Worm (Caenorhabditis elegans) whole organism, L4 larva: ENCODE results near the gene F01F1.14.

Source experiments
- F26F4.8 ChIP-seq: fragments of 200-800 bp; sonication (Bioruptor generic); conservative IDR thresholded peaks from 2 replicates; pipeline ENCODE4 v1.3.6; 2022; ENCODE audit warnings: missing genetic modification characterization, missing compliant biosample characterization
- F37D6.2 ChIP-seq: sonication (generic microtip); optimal IDR thresholded peaks from 2 replicates; lab custom pipeline; 2016; ENCODE audit warnings: mild to moderate bottlenecking, missing genetic modification characterization, missing compliant biosample characterization
- F49E8.2 ChIP-seq: sonication (generic microtip); optimal IDR thresholded peaks from 2 replicates; lab custom pipeline; 2016; ENCODE audit warnings: missing compliant biosample characterization, mild to moderate bottlenecking, missing genetic modification characterization, borderline replicate concordance
- T20F7.1 ChIP-seq: fragments of 200-800 bp; sonication (Bioruptor generic); optimal IDR thresholded peaks from 2 replicates; lab custom pipeline; 2018; ENCODE audit warnings: mild to moderate bottlenecking, missing genetic modification characterization, missing compliant biosample characterization
- aha-1 ChIP-seq: fragments of 150-350 bp; peaks from one replicate; lab custom pipeline; 2014; ENCODE audit warnings: missing biosample characterization, missing genetic modification characterization
- arid-1 ChIP-seq: fragments of 200-800 bp; sonication (Bioruptor generic); conservative IDR thresholded peaks from 2 replicates; pipeline ENCODE4 v1.3.6; 2022; ENCODE audit warnings: missing genetic modification reagents, missing genetic modification characterization, missing compliant biosample characterization
- ceh-20 ChIP-seq: fragments of 200-800 bp; sonication (Bioruptor generic); IDR thresholded peaks from 2 replicates; pipeline ENCODE4 v1.3.6; 2022; ENCODE audit warnings: missing genetic modification reagents, missing genetic modification characterization, missing compliant biosample characterization
- ceh-62 ChIP-seq: sonication (generic microtip); optimal IDR thresholded peaks from 2 replicates; lab custom pipeline; 2017; ENCODE audit warnings: missing biosample characterization, missing genetic modification characterization
- ces-1 ChIP-seq: fragments of 150-350 bp; sonication (generic microtip); optimal IDR thresholded peaks from 4 replicates; lab custom pipeline; 2014; ENCODE audit warnings: missing biosample characterization, missing genetic modification reagents, missing genetic modification characterization
- daf-16 ChIP-seq, 3 experiments: sonication (generic microtip); optimal IDR thresholded peaks; 2 replicates each; lab custom pipeline; 2016 to 2017; ENCODE audit warnings: missing genetic modification characterization in 3 of 3, missing genetic modification reagents in 3 of 3, mild to moderate bottlenecking in 2 of 3, missing compliant biosample characterization in 2 of 3, missing biosample characterization in 1 of 3, moderate library complexity in 1 of 3
- daf-8 ChIP-seq: fragments of 200-800 bp; sonication (Bioruptor generic); IDR thresholded peaks from 2 replicates; pipeline ENCODE4 v1.3.6; 2022; ENCODE audit warnings: missing genetic modification characterization, missing compliant biosample characterization
- dmd-6 ChIP-seq: fragments of 200-800 bp; sonication (Bioruptor generic); IDR thresholded peaks from 2 replicates; pipeline ENCODE4 v1.3.6; 2022; ENCODE audit warnings: missing genetic modification reagents, missing genetic modification characterization, missing compliant biosample characterization
- dpl-1 ChIP-seq: fragments of 150-350 bp; optimal IDR thresholded peaks from 2 replicates; lab custom pipeline; 2014; ENCODE audit warnings: missing biosample characterization, missing genetic modification reagents, missing genetic modification characterization
- dve-1 ChIP-seq: sonication (generic microtip); optimal IDR thresholded peaks from 2 replicates; lab custom pipeline; 2017; ENCODE audit warnings: antibody characterized with exemption, mild to moderate bottlenecking, missing genetic modification characterization, missing compliant biosample characterization; ENCODE audit not compliant: insufficient read depth
- egl-27 ChIP-seq: sonication (generic microtip); optimal IDR thresholded peaks from 3 replicates; lab custom pipeline; 2017; ENCODE audit warnings: missing biosample characterization, missing genetic modification reagents, missing genetic modification characterization
- gei-8 ChIP-seq: fragments of 200-800 bp; sonication (Bioruptor generic); optimal IDR thresholded peaks from 2 replicates; lab custom pipeline; 2018; ENCODE audit warnings: mild to moderate bottlenecking, missing genetic modification characterization, missing compliant biosample characterization
- hlh-11 ChIP-seq: fragments of 200-800 bp; sonication (Bioruptor generic); optimal IDR thresholded peaks from 2 replicates; lab custom pipeline; 2018; ENCODE audit warnings: mild to moderate bottlenecking, missing genetic modification characterization, missing compliant biosample characterization
- hlh-30 ChIP-seq: sonication (generic microtip); optimal IDR thresholded peaks from 2 replicates; lab custom pipeline; 2017; ENCODE audit warnings: antibody characterized with exemption, mild to moderate bottlenecking, missing genetic modification characterization, missing compliant biosample characterization; ENCODE audit not compliant: insufficient read depth
- hmg-1.1 ChIP-seq: fragments of 200-800 bp; sonication (Bioruptor generic); IDR thresholded peaks from 2 replicates; pipeline ENCODE4 v1.3.6; 2022; ENCODE audit warnings: missing genetic modification reagents, missing genetic modification characterization, missing compliant biosample characterization
- lin-15B ChIP-seq: fragments of 150-350 bp; sonication (generic microtip); optimal IDR thresholded peaks from 3 replicates; lab custom pipeline; 2014; ENCODE audit warnings: missing biosample characterization, missing genetic modification characterization
- lin-29 ChIP-seq: fragments of 200-800 bp; sonication (Bioruptor generic); IDR thresholded peaks from 2 replicates; pipeline ENCODE4 v1.3.6; 2022; ENCODE audit warnings: missing genetic modification reagents, missing genetic modification characterization, missing compliant biosample characterization
- lin-38 ChIP-seq: fragments of 200-800 bp; sonication (Bioruptor generic); IDR thresholded peaks from 2 replicates; pipeline ENCODE4 v1.3.6; 2022; ENCODE audit warnings: missing genetic modification reagents, missing genetic modification characterization, missing compliant biosample characterization
- lsy-2 ChIP-seq, 2 experiments: fragments of 150-350 bp in 1 of 2; sonication (generic microtip) in 1 of 2; optimal IDR thresholded peaks; 2 replicates each; lab custom pipeline; 2014 to 2017; ENCODE audit warnings: missing biosample characterization in 2 of 2, missing genetic modification characterization in 2 of 2
- mdt-29 ChIP-seq: fragments of 200-800 bp; sonication (Bioruptor generic); IDR thresholded peaks from 2 replicates; pipeline ENCODE4 v1.3.6; 2022; ENCODE audit warnings: missing genetic modification reagents, missing genetic modification characterization, missing compliant biosample characterization
- mep-1 ChIP-seq: fragments of 150-350 bp; sonication (generic microtip); optimal IDR thresholded peaks from 3 replicates; lab custom pipeline; 2014; ENCODE audit warnings: missing biosample characterization, missing genetic modification characterization
- mes-2 ChIP-seq: sonication (generic microtip); optimal IDR thresholded peaks from 2 replicates; lab custom pipeline; 2016; ENCODE audit warnings: missing genotype, mild to moderate bottlenecking, missing genetic modification characterization, missing compliant biosample characterization; ENCODE audit not compliant: poor library complexity, severe bottlenecking
- nhr-10 ChIP-seq: fragments of 150-350 bp; optimal IDR thresholded peaks from 2 replicates; lab custom pipeline; 2014; ENCODE audit warnings: missing biosample characterization, missing genetic modification characterization
- nhr-11 ChIP-seq: fragments of 150-350 bp; optimal IDR thresholded peaks from 2 replicates; lab custom pipeline; 2014; ENCODE audit warnings: missing biosample characterization, missing genetic modification characterization
- nhr-28 ChIP-seq: fragments of 150-350 bp; optimal IDR thresholded peaks from 2 replicates; lab custom pipeline; 2014; ENCODE audit warnings: missing biosample characterization, missing genetic modification characterization
- nhr-6 ChIP-seq: fragments of 150-350 bp; optimal IDR thresholded peaks from 2 replicates; lab custom pipeline; 2014; ENCODE audit warnings: missing biosample characterization, missing genetic modification characterization
- nhr-76 ChIP-seq: fragments of 150-350 bp; optimal IDR thresholded peaks from 2 replicates; lab custom pipeline; 2014; ENCODE audit warnings: missing biosample characterization, missing genetic modification characterization
- php-3 ChIP-seq: fragments of 200-800 bp; sonication (Bioruptor generic); IDR thresholded peaks from 2 replicates; pipeline ENCODE4 v1.3.6; 2022; ENCODE audit warnings: missing genetic modification reagents, missing genetic modification characterization, missing compliant biosample characterization
- snpc-1.2 ChIP-seq: fragments of 200-800 bp; sonication (Bioruptor generic); IDR thresholded peaks from 2 replicates; pipeline ENCODE4 v1.3.6; 2022; ENCODE audit warnings: missing genetic modification reagents, missing genetic modification characterization, missing compliant biosample characterization
- spr-1 ChIP-seq: sonication (generic microtip); optimal IDR thresholded peaks from 2 replicates; lab custom pipeline; 2016; ENCODE audit warnings: mild to moderate bottlenecking, missing genetic modification characterization, missing compliant biosample characterization
- unc-62 ChIP-seq, 3 experiments: fragments of 150-350 bp in 1 of 3; sonication (generic microtip); optimal IDR thresholded peaks in 2 of 3; peaks in 1 of 3; 1 replicate in 1 of 3; 2 replicates in 2 of 3; lab custom pipeline; 2014 to 2017; ENCODE audit warnings: missing biosample characterization in 3 of 3, missing genetic modification characterization in 3 of 3, missing genetic modification reagents in 3 of 3, missing genotype in 1 of 3
- vab-7 ChIP-seq: fragments of 200-800 bp; sonication (Bioruptor generic); IDR thresholded peaks from 2 replicates; pipeline ENCODE4 v1.3.6; 2022; ENCODE audit warnings: missing genetic modification reagents, missing genetic modification characterization, missing compliant biosample characterization

The F01F1.14 gene

ce11 chrIII:5879291-5879968, 3.3 kb downstream of the F01F1.14 start, which contains the start of gene hpo-10:
Gene hpo-10, plus strand, starts transcription at chrIII:5879489.
- TF ChIP-seq spr-1 (tag; lab: Kevin White, UChicago) (no peak), hmg-1.1 (no peak), aha-1 (peak; percentile 96), mep-1 (tag; lab: Kevin White, UChicago) (peak; percentile 32), lin-38 (peak; percentile 37; the same call in 1 of the 2 replicates), daf-16 (GFP tag; optimal IDR thresholded peaks at IDR 0.05; lab: Kevin White, UChicago) (no peak), daf-16 (tag; optimal IDR thresholded peaks at IDR 0.05; lab: Kevin White, UChicago) (peak; percentile 31), T20F7.1 (GFP tag; lab: Kevin White, UChicago) (peak; percentile 89), nhr-6 (tag; lab: Kevin White, UChicago) (peak; percentile 43), mes-2 (peak; percentile 55), dve-1 (tag; lab: Kevin White, UChicago) (peak; percentile 48), ces-1 (GFP tag; lab: Kevin White, UChicago) (no peak), dpl-1 (GFP tag; lab: Kevin White, UChicago) (peak; percentile 12), snpc-1.2 (GFP tag; lab: Robert Waterston, UW) (no peak), lsy-2 (tag; optimal IDR thresholded peaks at IDR 0.05; lab: Kevin White, UChicago) (peak in 1 of 2 experiments; percentile 65), hlh-30 (tag; lab: Kevin White, UChicago) (peak; percentile 22)

- TF ChIP-seq nhr-28 (tag; lab: Kevin White, UChicago) (no peak), snpc-1.2 (GFP tag; lab: Robert Waterston, UW) (no peak), F49E8.2 (tag; lab: Kevin White, UChicago) (no peak), lin-38 (peak; percentile 49; the same call in 1 of the 2 replicates), lin-15B (tag; lab: Kevin White, UChicago) (no peak), lsy-2 (tag; optimal IDR thresholded peaks at IDR 0.05; lab: Kevin White, UChicago) (peak in 1 of 2 experiments; percentile 75), vab-7 (GFP tag; lab: Robert Waterston, UW) (no peak), nhr-11 (tag; lab: Kevin White, UChicago) (no peak), lin-29 (GFP tag; lab: Robert Waterston, UW) (no peak), nhr-6 (tag; lab: Kevin White, UChicago) (no peak), mes-2 (peak; percentile 31), egl-27 (no peak)
These were observed 4.5 kb downstream of the F01F1.14 start, which contains the start of the genes mig-21 and F01F1.2 for ce11 chrIII:5878215-5878614. Gene mig-21, minus strand, starts transcription at chrIII:5878380. Gene F01F1.2, plus strand, starts transcription at chrIII:5878554.

- no peak for TF ChIP-seq daf-16 (GFP tag; optimal IDR thresholded peaks at IDR 0.05; lab: Kevin White, UChicago)
- TF ChIP-seq daf-16 (tag; optimal IDR thresholded peaks at IDR 0.05; lab: Kevin White, UChicago): peak; percentile 61
- no peak for TF ChIP-seq gei-8 (GFP tag; lab: Kevin White, UChicago)
- TF ChIP-seq nhr-10: no peak
- TF ChIP-seq dve-1 (tag; lab: Kevin White, UChicago): peak; percentile 80
- peak; percentile 96 for TF ChIP-seq mdt-29 (GFP tag; lab: Robert Waterston, UW)
- TF ChIP-seq hlh-11 (tag; lab: Kevin White, UChicago): peak; percentile 65
- TF ChIP-seq unc-62 (GFP tag; optimal IDR thresholded peaks at IDR 0.05 in 1 of 2; lab: Kevin White, UChicago): peak in 1 of 2 experiments; percentile 72
- TF ChIP-seq unc-62 (tag; optimal IDR thresholded peaks at IDR 0.05; lab: Kevin White, UChicago): no peak
- peak; percentile 83 for TF ChIP-seq hlh-30 (tag; lab: Kevin White, UChicago)
- peak; percentile 34 for TF ChIP-seq mep-1 (tag; lab: Kevin White, UChicago)
- TF ChIP-seq hmg-1.1: 0 out of 2 replicates have a peak, but pooled peaks have one; percentile 12
- no peak for TF ChIP-seq F37D6.2 (tag; lab: Kevin White, UChicago)
- no peak for TF ChIP-seq ceh-20 (GFP tag; lab: Robert Waterston, UW)
- TF ChIP-seq aha-1: peak; percentile 78
- peak; percentile 57 for TF ChIP-seq nhr-28 (tag; lab: Kevin White, UChicago)
- TF ChIP-seq nhr-76 (tag; lab: Kevin White, UChicago): no peak
- peak; percentile 57 for TF ChIP-seq dmd-6
- 0 out of 2 replicates have a peak, but pooled peaks have one; percentile 18 for TF ChIP-seq php-3 (GFP tag; lab: Robert Waterston, UW)
- no peak for TF ChIP-seq F26F4.8 (GFP tag; lab: Robert Waterston, UW)
- no peak for TF ChIP-seq vab-7 (GFP tag; lab: Robert Waterston, UW)
- TF ChIP-seq daf-8: no peak
- TF ChIP-seq arid-1 (GFP tag; lab: Robert Waterston, UW): no peak
- TF ChIP-seq nhr-6 (tag; lab: Kevin White, UChicago): no peak
- TF ChIP-seq ceh-62 (tag; lab: Kevin White, UChicago): no peak
- TF ChIP-seq, all 104 proteins: peak for 12
These were observed 5.7 kb downstream of the F01F1.14 start for ce11 chrIII:5876867-5877641.
